Fruit fly (Drosophila melanogaster): ENCODE results near the gene rux.

Gene rux

DNA sequence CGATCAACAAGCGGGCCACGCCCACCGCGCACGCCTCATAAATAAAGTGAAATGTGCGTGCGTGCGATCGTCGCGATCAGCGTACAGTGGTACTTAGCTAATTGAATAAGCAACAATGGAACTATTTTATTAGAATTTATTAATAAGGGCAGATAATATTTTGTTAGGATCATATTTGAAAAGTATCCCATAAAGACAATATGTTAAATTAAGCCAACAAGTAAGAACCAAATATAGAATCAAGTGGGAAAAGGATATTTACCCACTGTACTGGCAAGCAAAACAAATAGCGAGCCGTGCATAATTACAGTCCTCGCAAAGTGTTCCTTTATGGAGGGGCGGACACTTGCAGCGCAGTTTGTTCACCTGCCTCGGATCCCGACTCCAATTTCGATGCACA, 15.5 kb downstream of the rux start (continued):
- TF ChIP-seq CG10979 (tag; optimal IDR thresholded peaks at IDR 0.05) (peak; percentile 23), row (GFP tag; IDR thresholded peaks at IDR 0.05) (0 out of 3 replicates have a peak, but pooled peaks have one; percentile 7), Six4 (GFP tag; optimal IDR thresholded peaks at IDR 0.05) (no peak), nom (GFP tag; optimal IDR thresholded peaks at IDR 0.05) (peak; percentile 24), CG32767 (GFP tag; IDR thresholded peaks at IDR 0.05) (no peak), gem (tag; optimal IDR thresholded peaks at IDR 0.05) (peak; percentile 28), Ssrp (tag; optimal IDR thresholded peaks at IDR 0.05) (no peak), Xrp1 (GFP tag; IDR thresholded peaks at IDR 0.05) (peak; percentile 41; the same call in 1 of the 2 replicates), CG17361 (GFP tag; IDR thresholded peaks at IDR 0.05) (0 out of 3 replicates have a peak, but pooled peaks have one; percentile 17), ssp (GFP tag; IDR thresholded peaks at IDR 0.05) (0 out of 2 replicates have a peak, but pooled peaks have one; percentile 5), CG6689 (GFP tag; IDR thresholded peaks at IDR 0.05) (peak; percentile 22; the same call in 1 of the 2 replicates)

DNA sequence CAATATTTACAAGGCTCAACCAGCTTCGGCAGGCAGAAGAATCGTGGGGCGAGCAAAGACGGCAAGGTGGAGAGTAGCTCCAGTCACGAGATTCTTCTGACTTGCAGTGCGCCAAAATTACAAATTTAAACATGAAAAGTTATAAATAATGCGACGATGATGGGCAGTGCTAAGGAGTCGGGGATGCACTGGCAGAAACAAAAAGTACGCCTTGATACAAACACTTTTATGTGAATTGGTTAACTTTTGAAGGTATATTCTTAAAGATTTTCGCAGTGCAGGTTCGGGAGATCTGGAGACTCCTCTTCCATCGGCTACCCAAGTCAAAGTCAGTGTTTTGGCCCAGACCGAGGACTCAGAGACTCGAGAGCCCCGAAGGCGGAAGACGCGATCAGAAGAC, 16.2 kb downstream of the rux start:
- TF ChIP-seq CG32772 (GFP tag; IDR thresholded peaks at IDR 0.05) (no peak), CG6854 (GFP tag; optimal IDR thresholded peaks at IDR 0.05) (no peak), lbe (GFP tag; optimal IDR thresholded peaks at IDR 0.05) (peak; percentile 39)

- TF ChIP-seq CG7745 (tag; optimal IDR thresholded peaks at IDR 0.05) (no peak), corto (GFP tag; optimal IDR thresholded peaks at IDR 0.05) (peak; percentile 42), sens (GFP tag) (peak; percentile 31), nom (GFP tag; optimal IDR thresholded peaks at IDR 0.05) (peak; percentile 45), CG1603 (tag; optimal IDR thresholded peaks at IDR 0.05) (peak; percentile 18), Drgx (GFP tag; IDR thresholded peaks at IDR 0.05) (0 out of 2 replicates have a peak, but pooled peaks have one; percentile 32), crc (GFP tag; optimal IDR thresholded peaks at IDR 0.05) (no peak), lbe (GFP tag; optimal IDR thresholded peaks at IDR 0.05) (peak; percentile 64)
These were observed 17.3 kb downstream of the rux start for dm6 chrX:6020254-6020653.

- TF ChIP-seq bsh (GFP tag; optimal IDR thresholded peaks at IDR 0.05) (no peak), CG10366 (GFP tag; IDR thresholded peaks at IDR 0.05) (no peak), zfh2 (GFP tag; optimal IDR thresholded peaks at IDR 0.05) (no peak), MESR4 (GFP tag; optimal IDR thresholded peaks at IDR 0.05) (no peak), CG30020 (tag; optimal IDR thresholded peaks at IDR 0.05) (no peak), CG1647 (GFP tag; optimal IDR thresholded peaks at IDR 0.05) (no peak), cato (GFP tag; optimal IDR thresholded peaks at IDR 0.05; ENCODE audit: borderline replicate concordance) (no peak), ewg (GFP tag; optimal IDR thresholded peaks at IDR 0.05) (peak; percentile 0), NfI (GFP tag; optimal IDR thresholded peaks at IDR 0.05) (no peak), row (GFP tag; IDR thresholded peaks at IDR 0.05) (no peak), sqz (GFP tag; optimal IDR thresholded peaks at IDR 0.05) (peak; percentile 14), CG5953 (GFP tag; IDR thresholded peaks at IDR 0.05) (no peak), gem (tag; optimal IDR thresholded peaks at IDR 0.05) (no peak), croc (GFP tag; conservative IDR thresholded peaks at IDR 0.05) (no peak), CG8281 (tag; optimal IDR thresholded peaks at IDR 0.05) (peak; percentile 14), sc (optimal IDR thresholded peaks at IDR 0.05) (no peak), sc (GFP tag; optimal IDR thresholded peaks at IDR 0.05) (no peak), CG16863 (GFP tag; optimal IDR thresholded peaks at IDR 0.05) (no peak), CG2129 (GFP tag; IDR thresholded peaks at IDR 0.05; ENCODE audit: partially characterized antibody) (no peak), Nf-YC (tag; optimal IDR thresholded peaks at IDR 0.05) (peak; percentile 97), CG2875 (GFP tag; optimal IDR thresholded peaks at IDR 0.05) (no peak), ara (GFP tag; IDR thresholded peaks at IDR 0.05) (no peak), CG16813 (GFP tag; IDR thresholded peaks at IDR 0.05; ENCODE audit: partially characterized antibody) (no peak), wek (GFP tag; optimal IDR thresholded peaks at IDR 0.05) (no peak), CG13624 (GFP tag; optimal IDR thresholded peaks at IDR 0.05) (no peak), Xbp1 (GFP tag; optimal IDR thresholded peaks at IDR 0.05) (no peak)
These were observed 24.5 kb downstream of the rux start, which contains the start of gene mab-21 for dm6 chrX:6012976-6013684. Gene mab-21, minus strand, starts transcription at chrX:6013181.

All from whole organism, embryonic.